Worm (Caenorhabditis elegans): ENCODE measurements around the gene C27A7.5.

The C27A7.5 gene

ce11 chrV:12161157-12161556 lies 963 bp downstream of the C27A7.5 start:
- TF ChIP-seq elt-2 (tag; optimal IDR thresholded peaks at IDR 0.05) (no peak), unc-86 (tag; optimal IDR thresholded peaks at IDR 0.05) (no peak), K09A11.1 (tag; optimal IDR thresholded peaks at IDR 0.05; ENCODE audit: insufficient read depth) (no peak), ceh-45 (GFP tag; IDR thresholded peaks at IDR 0.05) (no peak), ahr-1 (tag; optimal IDR thresholded peaks at IDR 0.05) (no peak), ceh-24 (tag; optimal IDR thresholded peaks at IDR 0.05) (no peak), che-1 (tag; optimal IDR thresholded peaks at IDR 0.05) (no peak), pha-2 (tag; optimal IDR thresholded peaks at IDR 0.05) (no peak), npax-4 (tag; optimal IDR thresholded peaks at IDR 0.05) (no peak), pha-4 (tag; optimal IDR thresholded peaks at IDR 0.05) (no peak), mec-3 (tag; optimal IDR thresholded peaks at IDR 0.05; ENCODE audit: borderline replicate concordance) (no peak), hlh-30 (tag; optimal IDR thresholded peaks at IDR 0.05; ENCODE audit: insufficient read depth) (no peak), odd-2 (tag; optimal IDR thresholded peaks at IDR 0.05) (no peak), dve-1 (tag; optimal IDR thresholded peaks at IDR 0.05) (no peak)

- no peak for TF ChIP-seq elt-2 (tag; optimal IDR thresholded peaks at IDR 0.05)
- TF ChIP-seq C38D4.7 (GFP tag; optimal IDR thresholded peaks at IDR 0.05), result no peak
- no peak for TF ChIP-seq ttx-3 (tag; optimal IDR thresholded peaks at IDR 0.05)
- no peak for TF ChIP-seq hlh-6 (tag; optimal IDR thresholded peaks at IDR 0.05)
- TF ChIP-seq pha-2 (tag; optimal IDR thresholded peaks at IDR 0.05), result no peak
- TF ChIP-seq unc-42 (tag; optimal IDR thresholded peaks at IDR 0.05), result no peak
- no peak for TF ChIP-seq nfya-1 (tag; optimal IDR thresholded peaks at IDR 0.05)
- TF ChIP-seq ceh-18 (tag; optimal IDR thresholded peaks at IDR 0.05), result no peak
- TF ChIP-seq lim-6 (tag; optimal IDR thresholded peaks at IDR 0.05), result no peak
- no peak for TF ChIP-seq pha-4 (tag; optimal IDR thresholded peaks at IDR 0.05)
- no peak for TF ChIP-seq ama-1 (optimal IDR thresholded peaks at IDR 0.05)
- TF ChIP-seq ceh-2 (tag; optimal IDR thresholded peaks at IDR 0.05), result no peak
- no peak for TF ChIP-seq nhr-232 (tag; optimal IDR thresholded peaks at IDR 0.05)
- TF ChIP-seq unc-55 (GFP tag; optimal IDR thresholded peaks at IDR 0.05), result no peak
- no peak for TF ChIP-seq zip-5 (tag; optimal IDR thresholded peaks at IDR 0.05)
These were observed 2.1 kb downstream of the C27A7.5 start for ce11 chrV:12159975-12160374.

- TF ChIP-seq ceh-34 (tag; optimal IDR thresholded peaks at IDR 0.05) (no peak), lim-6 (tag; optimal IDR thresholded peaks at IDR 0.05) (no peak), unc-42 (tag; optimal IDR thresholded peaks at IDR 0.05) (peak; percentile 6)
These were observed 3.7 kb downstream of the C27A7.5 start for ce11 chrV:12158377-12158776.

ce11 chrV:12154554-12154953 lies 7.6 kb downstream of the C27A7.5 start, which contains the start of gene C27A7.9:
Gene C27A7.9, minus strand, starts transcription at chrV:12154654.
- no peak for TF ChIP-seq ttx-3 (tag; optimal IDR thresholded peaks at IDR 0.05)
- TF ChIP-seq odd-2 (tag; optimal IDR thresholded peaks at IDR 0.05), result no peak
- no peak for TF ChIP-seq hlh-6 (tag; optimal IDR thresholded peaks at IDR 0.05)
- TF ChIP-seq hlh-30 (tag; optimal IDR thresholded peaks at IDR 0.05; ENCODE audit: insufficient read depth), result no peak
- no peak for TF ChIP-seq T23F11.4 (GFP tag; optimal IDR thresholded peaks at IDR 0.05)
- TF ChIP-seq C08G9.2 (tag; optimal IDR thresholded peaks at IDR 0.05), result no peak
- TF ChIP-seq ref-2 (tag; optimal IDR thresholded peaks at IDR 0.05), result no peak
- TF ChIP-seq hlh-15 (tag; optimal IDR thresholded peaks at IDR 0.05), result no peak
- TF ChIP-seq sox-4 (tag; optimal IDR thresholded peaks at IDR 0.05), result no peak
- TF ChIP-seq pat-9 (tag; optimal IDR thresholded peaks at IDR 0.05), result no peak
- no peak for TF ChIP-seq ceh-19 (GFP tag; optimal IDR thresholded peaks at IDR 0.05)
- TF ChIP-seq elt-2 (tag; optimal IDR thresholded peaks at IDR 0.05), result no peak
- TF ChIP-seq K09A11.1 (tag; optimal IDR thresholded peaks at IDR 0.05; ENCODE audit: insufficient read depth), result no peak
- no peak for TF ChIP-seq dve-1 (tag; optimal IDR thresholded peaks at IDR 0.05)
- TF ChIP-seq ceh-14 (tag; optimal IDR thresholded peaks at IDR 0.05), result no peak
- TF ChIP-seq pha-4 (tag; optimal IDR thresholded peaks at IDR 0.05), result no peak
